Worm (Caenorhabditis elegans): Measurements from ENCODE around the gene Y53F4B.25.

Y53F4B.25 gene

ce11 chrII:15135886-15136285 lies at the start of gene Y53F4B.25:
Y53F4B.25 (plus strand) TSS chrII:15136186.
- TF ChIP-seq daf-16 (GFP tag; optimal IDR thresholded peaks at IDR 0.05) (no peak), daf-16 (tag; optimal IDR thresholded peaks at IDR 0.05) (no peak), snpc-4 (tag; optimal IDR thresholded peaks at IDR 0.05) (no peak), duxl-1 (tag; optimal IDR thresholded peaks at IDR 0.05; ENCODE audit: poor library complexity) (no peak), snpc-1.2 (GFP tag; IDR thresholded peaks at IDR 0.05) (no peak)

ce11 chrII:15089086-15089895 lies 46.7 kb upstream of the Y53F4B.25 start:
- TF ChIP-seq set-16 (GFP tag; IDR thresholded peaks at IDR 0.05) (peak; percentile 70; the same call in 1 of the 2 replicates), nhr-102 (tag; optimal IDR thresholded peaks at IDR 0.05) (no peak), lin-38 (GFP tag; IDR thresholded peaks at IDR 0.05) (peak; percentile 60), tra-1 (GFP tag; IDR thresholded peaks at IDR 0.05) (0 out of 2 replicates have a peak, but pooled peaks have one; percentile 6), lin-29 (GFP tag; IDR thresholded peaks at IDR 0.05) (no peak), mes-2 (tag; optimal IDR thresholded peaks at IDR 0.05; ENCODE audit: poor library complexity, severe bottlenecking) (peak; percentile 98), hmg-1.1 (GFP tag; IDR thresholded peaks at IDR 0.05) (0 out of 2 replicates have a peak, but pooled peaks have one; percentile 8), dve-1 (tag; optimal IDR thresholded peaks at IDR 0.05; ENCODE audit: insufficient read depth) (peak; percentile 49), unc-62 (GFP tag; optimal IDR thresholded peaks at IDR 0.05 in 1 of 2) (peak in 1 of 2 experiments; percentile 94), unc-62 (tag; optimal IDR thresholded peaks at IDR 0.05) (no peak), ZK337.2 (GFP tag; IDR thresholded peaks at IDR 0.05) (peak; percentile 80; the same call in 1 of the 2 replicates), Y48G9A.11 (GFP tag; IDR thresholded peaks at IDR 0.05) (no peak), zfp-3 (GFP tag; conservative IDR thresholded peaks at IDR 0.05) (0 out of 2 replicates have a peak, but pooled peaks have one; percentile 30), F49E8.2 (tag; optimal IDR thresholded peaks at IDR 0.05; ENCODE audit: borderline replicate concordance) (peak; percentile 26), nhr-6 (tag; optimal IDR thresholded peaks at IDR 0.05) (no peak), unc-130 (GFP tag; optimal IDR thresholded peaks at IDR 0.05) (peak; percentile 81), saeg-2 (GFP tag; IDR thresholded peaks at IDR 0.05) (no peak), rbr-2 (tag; optimal IDR thresholded peaks at IDR 0.05) (peak; percentile 2), dpl-1 (GFP tag; optimal IDR thresholded peaks at IDR 0.05) (peak; percentile 92), dmd-6 (GFP tag; IDR thresholded peaks at IDR 0.05) (peak; percentile 54), mxl-2 (GFP tag; conservative IDR thresholded peaks at IDR 0.05) (no peak), F37D6.2 (tag; optimal IDR thresholded peaks at IDR 0.05) (peak; percentile 8), hif-1 (tag; optimal IDR thresholded peaks at IDR 0.05) (peak in 1 of 2 experiments; percentile 70)

ce11 chrII:15089896-15090230 lies 46.1 kb upstream of the Y53F4B.25 start, which contains the start of gene Y53F4B.21:
Y53F4B.21 (plus strand) TSS chrII:15090180.
- TF ChIP-seq lim-7 (GFP tag; IDR thresholded peaks at IDR 0.05), result no peak
- peak; percentile 92 for TF ChIP-seq T20F7.1 (GFP tag; optimal IDR thresholded peaks at IDR 0.05)

- TF ChIP-seq nhr-42 (GFP tag; IDR thresholded peaks at IDR 0.05), result 0 out of 2 replicates have a peak, but pooled peaks have one; percentile 56
- TF ChIP-seq egl-43 (GFP tag; IDR thresholded peaks at IDR 0.05), result peak; percentile 49; the same call in 1 of the 2 replicates
- TF ChIP-seq Y48G9A.11 (GFP tag; IDR thresholded peaks at IDR 0.05), result 0 out of 2 replicates have a peak, but pooled peaks have one; percentile 10
- peak; percentile 7; the same call in 1 of the 2 replicates for TF ChIP-seq ZK337.2 (GFP tag; IDR thresholded peaks at IDR 0.05)
These were observed 39.7 kb upstream of the Y53F4B.25 start for ce11 chrII:15096328-15096727.

Measured in whole organism, L4 larva.